Fruit fly (Drosophila melanogaster) whole organism, wandering third instar larva: Measurements from ENCODE around the gene St2.
A peak's percentile ranks its signal among the peaks of the same experiment; 100 is the strongest.

ENCODE experiments used
- Abd-B ChIP-seq: fragments of >200 bp; optimal IDR thresholded peaks from 2 replicates; lab custom pipeline; 2017; ENCODE audit warnings: missing biosample characterization, missing genetic modification characterization
- CG32264 ChIP-seq: fragments of 200-800 bp; sonication (Bioruptor generic); optimal IDR thresholded peaks from 2 replicates; lab custom pipeline; 2016; ENCODE audit warnings: missing biosample characterization, missing genetic modification characterization
- CG9705 ChIP-seq: fragments of 200-800 bp; sonication (Bioruptor generic); optimal IDR thresholded peaks from 2 replicates; lab custom pipeline; 2018; ENCODE audit warnings: missing biosample characterization, mild to moderate bottlenecking, missing genetic modification characterization
- Dif ChIP-seq: fragments of 200-275, 200-300 bp; sonication (Bioruptor generic); optimal IDR thresholded peaks from 2 replicates; lab custom pipeline; 2018; ENCODE audit warnings: missing biosample characterization, missing genetic modification characterization; ENCODE audit not compliant: partially characterized antibody
- GATAd ChIP-seq: sonication (Bioruptor generic); optimal IDR thresholded peaks from 2 replicates; lab custom pipeline; 2016; ENCODE audit warnings: missing biosample characterization, missing genetic modification characterization
- HLH106 ChIP-seq: fragments of 200-800 bp; optimal IDR thresholded peaks from 3 replicates; lab custom pipeline; 2019; ENCODE audit warnings: missing biosample characterization, mild to moderate bottlenecking, missing genetic modification characterization, moderate library complexity
- Hnf4 ChIP-seq: fragments of 200-800 bp; sonication (Bioruptor generic); optimal IDR thresholded peaks from 2 replicates; lab custom pipeline; 2016; ENCODE audit warnings: missing biosample characterization, mild to moderate bottlenecking, missing genetic modification characterization
- Hr78 ChIP-seq: fragments of >200 bp; optimal IDR thresholded peaks from 2 replicates; lab custom pipeline; 2017; ENCODE audit warnings: missing biosample characterization, missing genetic modification characterization
- Hr83 ChIP-seq: fragments of 200-300 bp; sonication (Bioruptor generic); optimal IDR thresholded peaks from 2 replicates; lab custom pipeline; 2016; ENCODE audit warnings: missing biosample characterization, mild to moderate bottlenecking, missing genetic modification characterization, moderate library complexity; ENCODE audit not compliant: poor library complexity, severe bottlenecking
- Jra ChIP-seq: sonication (Bioruptor generic); optimal IDR thresholded peaks from 2 replicates; lab custom pipeline; 2016; ENCODE audit warnings: missing biosample characterization, missing genetic modification characterization
- N ChIP-seq: fragments of >200 bp; optimal IDR thresholded peaks from 2 replicates; lab custom pipeline; 2018; ENCODE audit warnings: missing biosample characterization, missing external identifiers, missing genetic modification characterization
- OdsH ChIP-seq: fragments of 200-800 bp; sonication (Bioruptor generic); optimal IDR thresholded peaks from 2 replicates; lab custom pipeline; 2016; ENCODE audit warnings: missing biosample characterization, mild to moderate bottlenecking, missing genetic modification characterization
- Rel ChIP-seq, 2 experiments: fragments of 200-800 bp; sonication (Bioruptor generic) in 1 of 2; optimal IDR thresholded peaks; 2 replicates in 1 of 2; 3 replicates in 1 of 2; lab custom pipeline; 2016 to 2019; ENCODE audit warnings: mild to moderate bottlenecking in 2 of 2, missing biosample characterization in 2 of 2, missing genetic modification characterization in 2 of 2, moderate library complexity in 1 of 2
- Sp1 ChIP-seq: fragments of 200-800 bp; sonication (Bioruptor generic); optimal IDR thresholded peaks from 3 replicates; lab custom pipeline; 2019; ENCODE audit warnings: missing biosample characterization, mild to moderate bottlenecking, missing genetic modification characterization, moderate library complexity
- Vsx2 ChIP-seq: fragments of 200-300, 225-300 bp; sonication (Bioruptor generic); optimal IDR thresholded peaks from 2 replicates; lab custom pipeline; 2018; ENCODE audit warnings: missing biosample characterization, missing genetic modification characterization; ENCODE audit not compliant: partially characterized antibody
- br ChIP-seq: fragments of 200-800 bp; sonication (Bioruptor generic); optimal IDR thresholded peaks from 2 replicates; lab custom pipeline; 2016; ENCODE audit warnings: missing biosample characterization, missing genetic modification characterization
- dl ChIP-seq, 2 experiments: fragments of 175-275, 200-275 bp in 1 of 2; fragments of 200-275 bp in 1 of 2; sonication (Bioruptor generic); optimal IDR thresholded peaks; lab custom pipeline; 2018; ENCODE audit warnings: mild to moderate bottlenecking in 2 of 2, missing biosample characterization in 2 of 2, missing genetic modification characterization in 2 of 2, moderate library complexity in 2 of 2; ENCODE audit not compliant: partially characterized antibody in 2 of 2, insufficient read depth in 1 of 2
- dmrt93B ChIP-seq: fragments of 200-800 bp; sonication (Bioruptor generic); optimal IDR thresholded peaks from 2 replicates; lab custom pipeline; 2018; ENCODE audit warnings: missing biosample characterization, mild to moderate bottlenecking, missing genetic modification characterization
- dsf ChIP-seq: sonication (Bioruptor generic); optimal IDR thresholded peaks from 2 replicates; lab custom pipeline; 2016; ENCODE audit warnings: missing biosample characterization, missing genetic modification characterization, borderline replicate concordance
- ey ChIP-seq: fragments of 200-800 bp; sonication (Bioruptor generic); optimal IDR thresholded peaks from 2 replicates; lab custom pipeline; 2016; ENCODE audit warnings: missing biosample characterization, missing genetic modification characterization
- fru ChIP-seq: fragments of 200-800 bp; sonication (Bioruptor generic); optimal IDR thresholded peaks from 3 replicates; lab custom pipeline; 2016; ENCODE audit warnings: missing biosample characterization, mild to moderate bottlenecking, missing genetic modification characterization
- jim ChIP-seq: fragments of 175-275, 200-325 bp; sonication (Bioruptor generic); optimal IDR thresholded peaks from 2 replicates; lab custom pipeline; 2016; ENCODE audit warnings: missing biosample characterization, mild to moderate bottlenecking, missing genetic modification characterization
- lola ChIP-seq: fragments of >200 bp; optimal IDR thresholded peaks from 2 replicates; lab custom pipeline; 2017; ENCODE audit warnings: missing biosample characterization, missing genetic modification characterization
- pan ChIP-seq: fragments of >200 bp; optimal IDR thresholded peaks from 2 replicates; lab custom pipeline; 2017
- psq ChIP-seq: fragments of 200-800 bp; sonication (Bioruptor generic); optimal IDR thresholded peaks from 3 replicates; lab custom pipeline; 2017; ENCODE audit warnings: missing biosample characterization, mild to moderate bottlenecking, missing genetic modification characterization, moderate library complexity
- rgr ChIP-seq: fragments of 200-800 bp; sonication (Bioruptor generic); optimal IDR thresholded peaks from 3 replicates; lab custom pipeline; 2016; ENCODE audit warnings: missing biosample characterization, mild to moderate bottlenecking, missing genetic modification characterization
- sage ChIP-seq: fragments of 200-800 bp; sonication (Bioruptor generic); optimal IDR thresholded peaks from 2 replicates; lab custom pipeline; 2016; ENCODE audit warnings: missing biosample characterization, mild to moderate bottlenecking, missing genetic modification characterization
- sv ChIP-seq: fragments of 200-800 bp; sonication (Bioruptor generic); optimal IDR thresholded peaks from 3 replicates; lab custom pipeline; 2016; ENCODE audit warnings: missing biosample characterization, missing genetic modification characterization
- tai ChIP-seq: sonication (Bioruptor generic); optimal IDR thresholded peaks from 2 replicates; lab custom pipeline; 2016; ENCODE audit warnings: missing biosample characterization, missing genetic modification characterization
- usp ChIP-seq: fragments of >200 bp; optimal IDR thresholded peaks from 2 replicates; lab custom pipeline; 2017; ENCODE audit warnings: missing biosample characterization, missing genetic modification characterization
- woc ChIP-seq: sonication (Bioruptor generic); optimal IDR thresholded peaks from 2 replicates; lab custom pipeline; 2016; ENCODE audit warnings: missing biosample characterization, mild to moderate bottlenecking, missing genetic modification characterization

Gene St2

dm6 chr3R:9257616-9258015 is 6.0 kb downstream of the St2 start, which contains the start of gene CG16736:
Gene CG16736 (minus strand): TSS chr3R:9257716.
- no peak for TF ChIP-seq usp
- no peak for TF ChIP-seq jim
- no peak for TF ChIP-seq br (GFP tag; lab: Kevin White, UChicago)
- no peak for TF ChIP-seq Hnf4 (GFP tag; lab: Kevin White, UChicago)
- TF ChIP-seq Vsx2 (GFP tag; lab: Kevin White, UChicago): no peak
- no peak for TF ChIP-seq woc (GFP tag; lab: Kevin White, UChicago)
- no peak for TF ChIP-seq Sp1 (GFP tag; lab: Kevin White, UChicago)
- no peak for TF ChIP-seq dmrt93B (GFP tag; lab: Kevin White, UChicago)
- TF ChIP-seq sv (GFP tag; lab: Kevin White, UChicago): no peak
- TF ChIP-seq pan (lab: Kevin White, UChicago): no peak
- TF ChIP-seq lola (GFP tag; lab: Kevin White, UChicago): no peak
- TF ChIP-seq sage (GFP tag; lab: Kevin White, UChicago): no peak
- no peak for TF ChIP-seq Dif (GFP tag; lab: Kevin White, UChicago)

- TF ChIP-seq jim (no peak), woc (GFP tag; lab: Kevin White, UChicago) (peak; percentile 21)
- TF ChIP-seq, all 38 proteins: peak for 1
These were observed 6.9 kb downstream of the St2 start, which contains the start of the genes Ibf2 and Ibf1 for dm6 chr3R:9258252-9259225. Gene Ibf2 (minus strand): TSS chr3R:9258501. Gene Ibf1 (plus strand): TSS chr3R:9258964.

dm6 chr3R:9260421-9260973 is 8.9 kb downstream of the St2 start, which contains the start of gene ATP6AP2:
Gene ATP6AP2 (plus strand): TSS chr3R:9260638.
- no peak for TF ChIP-seq Hr78 (GFP tag; lab: Kevin White, UChicago)
- TF ChIP-seq CG9705 (GFP tag; lab: Kevin White, UChicago): peak; percentile 20
- TF ChIP-seq Hr83: peak; percentile 57
- TF ChIP-seq Dif (GFP tag; lab: Kevin White, UChicago): peak; percentile 3
- TF ChIP-seq OdsH (GFP tag; lab: Kevin White, UChicago): peak; percentile 40
- TF ChIP-seq psq (GFP tag; lab: Kevin White, UChicago): peak; percentile 19
- no peak for TF ChIP-seq fru
- peak; percentile 69 for TF ChIP-seq HLH106
- peak; percentile 68 for TF ChIP-seq Hnf4 (GFP tag; lab: Kevin White, UChicago)
- peak; percentile 33 for TF ChIP-seq sv (GFP tag; lab: Kevin White, UChicago)
- no peak for TF ChIP-seq Rel (GFP tag; optimal IDR thresholded peaks at IDR 0.05; lab: Kevin White, UChicago)
- peak; percentile 61 for TF ChIP-seq Rel (tag; optimal IDR thresholded peaks at IDR 0.05; lab: Kevin White, UChicago)
- TF ChIP-seq dsf: no peak
- peak; percentile 28 for TF ChIP-seq Jra (GFP tag; lab: Kevin White, UChicago)
- TF ChIP-seq Sp1 (GFP tag; lab: Kevin White, UChicago): peak; percentile 63
- no peak for TF ChIP-seq N (GFP tag; lab: Kevin White, UChicago)
- no peak for TF ChIP-seq Abd-B (GFP tag; lab: Kevin White, UChicago)

- TF ChIP-seq GATAd (GFP tag; lab: Kevin White, UChicago) (no peak), lola (GFP tag; lab: Kevin White, UChicago) (no peak), Dif (GFP tag; lab: Kevin White, UChicago) (no peak), CG32264 (no peak), pan (lab: Kevin White, UChicago) (no peak), Abd-B (GFP tag; lab: Kevin White, UChicago) (no peak), ey (GFP tag; lab: Kevin White, UChicago) (no peak), usp (no peak), tai (GFP tag; lab: Kevin White, UChicago) (no peak), rgr (GFP tag; lab: Kevin White, UChicago) (no peak), sage (GFP tag; lab: Kevin White, UChicago) (no peak), CG9705 (GFP tag; lab: Kevin White, UChicago) (no peak), dl (GFP tag; optimal IDR thresholded peaks at IDR 0.05; lab: Kevin White, UChicago; ENCODE audit: insufficient read depth in 1 of 2, partially characterized antibody in 2 of 2) (no peak), Jra (GFP tag; lab: Kevin White, UChicago) (no peak), Sp1 (GFP tag; lab: Kevin White, UChicago) (no peak)
These were observed 12.4 kb downstream of the St2 start, which contains the start of gene sage for dm6 chr3R:9264042-9264441. Gene sage (minus strand): TSS chr3R:9264142.
